Worm (Caenorhabditis elegans): Measurements from ENCODE around the gene elo-3.

The elo-3 gene

DNA sequence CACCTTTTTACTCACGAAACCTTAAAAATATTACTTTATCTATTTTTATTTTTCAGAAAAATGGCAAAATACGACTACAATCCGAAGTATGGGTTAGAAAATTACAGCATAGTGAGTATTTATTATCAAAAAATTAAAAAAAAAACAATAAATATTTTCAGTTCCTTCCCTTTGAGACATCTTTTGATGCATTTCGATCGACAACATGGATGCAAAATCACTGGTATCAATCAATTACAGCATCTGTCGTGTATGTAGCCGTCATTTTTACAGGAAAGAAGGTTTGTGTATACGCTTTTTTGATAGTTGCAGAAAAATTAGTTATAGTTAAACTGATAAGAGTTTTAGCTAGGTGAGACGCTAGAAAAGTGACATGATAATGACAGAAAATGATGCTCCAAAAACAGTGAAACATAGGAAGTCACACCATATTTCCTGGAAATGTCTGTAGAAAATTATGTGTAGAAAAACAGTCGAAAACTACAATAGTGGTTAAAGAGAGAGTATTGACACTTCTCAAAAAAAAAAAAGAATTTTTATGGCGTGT lies at the start of gene elo-3:
elo-3 (plus strand) TSS at position 51 of the 547 bp plus-strand sequence.
- TF ChIP-seq fos-1 (tag; optimal IDR thresholded peaks at IDR 0.05) (peak; percentile 61), unc-39 (tag; optimal IDR thresholded peaks at IDR 0.05) (no peak)

DNA sequence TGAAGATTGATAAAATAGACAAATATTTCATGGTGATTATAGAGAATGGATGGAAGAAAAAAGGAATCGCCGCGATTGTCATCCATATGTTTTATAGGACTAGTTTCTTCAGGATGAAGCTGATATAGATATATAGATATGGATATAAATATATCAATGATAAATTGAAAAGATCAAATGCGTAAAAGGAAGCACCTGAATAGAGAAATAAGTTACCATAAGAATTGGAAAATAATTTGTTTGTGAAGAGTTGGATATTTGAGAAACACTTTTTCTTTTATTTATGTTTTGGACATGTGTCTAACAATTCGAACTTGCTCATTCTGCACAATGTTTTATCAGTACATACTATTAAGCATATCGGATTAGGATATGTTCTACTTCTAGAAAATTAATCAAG lies 49.5 kb upstream of the elo-3 start, which contains the start of gene C42D4.13:
C42D4.13 (minus strand) TSS at position 101 of the 400 bp plus-strand sequence.
- TF ChIP-seq dmd-4 (tag; optimal IDR thresholded peaks at IDR 0.05), result no peak
- no peak for TF ChIP-seq nhr-25 (tag; optimal IDR thresholded peaks at IDR 0.05)

DNA sequence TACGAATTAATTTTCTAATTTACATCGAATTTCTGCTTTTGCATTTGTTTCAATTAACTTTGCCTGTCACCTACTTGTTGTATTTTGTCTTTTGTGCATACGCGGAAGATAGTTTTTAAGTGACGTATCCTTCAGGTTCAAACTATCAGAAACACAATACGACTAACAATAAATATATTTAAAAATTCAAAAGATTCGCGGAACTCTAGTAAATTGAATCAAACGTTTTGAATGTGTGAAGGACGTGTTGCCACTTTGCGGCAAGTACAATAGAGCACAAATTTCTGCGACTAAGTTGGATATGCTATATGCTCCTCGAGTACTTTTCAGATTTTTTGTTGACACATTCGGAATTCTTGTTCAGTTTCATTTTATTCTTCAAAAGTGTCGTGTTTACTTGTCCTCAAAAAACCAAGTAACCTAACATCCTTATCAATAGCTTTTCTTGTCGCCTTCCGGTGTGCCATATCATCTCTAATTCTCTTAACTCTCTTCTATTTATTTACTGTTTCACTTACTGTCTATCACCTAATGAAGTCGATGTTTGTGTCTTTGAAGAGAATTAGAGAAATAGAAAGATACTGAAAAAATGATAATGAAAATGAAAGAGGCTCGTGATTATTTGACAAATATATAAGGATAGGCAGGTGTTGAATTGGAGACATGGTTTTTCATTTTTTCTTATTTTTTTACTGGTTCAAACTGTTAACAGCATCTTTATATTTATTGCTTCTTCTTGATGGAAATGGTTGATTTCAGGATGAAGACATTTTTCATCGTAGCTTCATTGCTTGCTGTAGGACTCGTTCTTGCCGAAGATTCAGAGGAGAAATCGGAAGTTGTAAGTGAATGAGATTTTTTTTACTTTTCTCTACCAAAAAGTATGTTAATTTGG lies 48.7 kb upstream of the elo-3 start, which contains the start of gene srlf-7:
srlf-7 (plus strand) TSS at position 760 of the 895 bp plus-strand sequence.
- peak; percentile 75 for TF ChIP-seq gmeb-1 (tag; optimal IDR thresholded peaks at IDR 0.05)
- peak; percentile 27 for TF ChIP-seq nhr-129 (tag; optimal IDR thresholded peaks at IDR 0.05)
- peak; percentile 41 for TF ChIP-seq nhr-21 (tag; optimal IDR thresholded peaks at IDR 0.05)
- peak; percentile 77 for TF ChIP-seq egl-27 (tag; optimal IDR thresholded peaks at IDR 0.05)
- no peak for TF ChIP-seq elt-3 (tag; optimal IDR thresholded peaks at IDR 0.05)
- TF ChIP-seq blmp-1 (tag; optimal IDR thresholded peaks at IDR 0.05; ENCODE audit: insufficient read depth), result peak; percentile 77
- TF ChIP-seq fos-1 (tag; optimal IDR thresholded peaks at IDR 0.05), result peak; percentile 98
- TF ChIP-seq C34F6.9 (tag; optimal IDR thresholded peaks at IDR 0.05), result peak; percentile 21
- no peak for TF ChIP-seq nhr-10 (tag; optimal IDR thresholded peaks at IDR 0.05)
- TF ChIP-seq mdl-1 (tag; optimal IDR thresholded peaks at IDR 0.05), result peak in 1 of 2 experiments; percentile 11
- no peak for TF ChIP-seq mab-5 (tag; optimal IDR thresholded peaks at IDR 0.05)
- peak; percentile 82 for TF ChIP-seq sma-9 (GFP tag; optimal IDR thresholded peaks at IDR 0.05)
- TF ChIP-seq sma-9 (tag; optimal IDR thresholded peaks at IDR 0.05), result no peak
- peak; percentile 78 for TF ChIP-seq sma-3 (GFP tag; optimal IDR thresholded peaks at IDR 0.05)
- no peak for TF ChIP-seq sem-4 (tag; optimal IDR thresholded peaks at IDR 0.05)
- TF ChIP-seq crh-2 (tag; optimal IDR thresholded peaks at IDR 0.05), result peak; percentile 76
- TF ChIP-seq nhr-25 (tag; optimal IDR thresholded peaks at IDR 0.05), result peak; percentile 70
- TF ChIP-seq F13H6.1 (tag; optimal IDR thresholded peaks at IDR 0.05), result peak; percentile 43
- no peak for TF ChIP-seq nhr-237 (tag; optimal IDR thresholded peaks at IDR 0.05)

DNA sequence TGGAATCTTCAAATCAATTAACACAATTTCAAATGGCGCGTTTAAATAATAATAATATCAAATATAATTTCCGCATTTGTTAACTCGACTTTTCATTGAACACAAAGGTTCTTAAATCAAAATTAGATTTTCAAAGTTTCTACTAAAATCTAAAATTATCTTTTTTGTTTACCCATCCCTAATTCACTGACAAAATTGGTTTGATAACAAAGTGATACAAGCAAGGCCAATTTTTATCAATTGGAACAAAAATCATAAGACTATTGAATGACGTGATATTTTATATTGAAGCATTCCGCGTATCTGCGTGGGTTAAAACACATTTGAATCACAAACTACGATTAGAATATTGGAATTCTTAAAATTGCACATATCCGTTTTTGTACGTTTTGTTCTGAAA lies 47.1 kb upstream of the elo-3 start:
- TF ChIP-seq sem-4 (tag; optimal IDR thresholded peaks at IDR 0.05) (no peak), gmeb-1 (tag; optimal IDR thresholded peaks at IDR 0.05) (peak; percentile 51), nhr-23 (tag; optimal IDR thresholded peaks at IDR 0.05) (no peak), peb-1 (tag; optimal IDR thresholded peaks at IDR 0.05) (no peak), C34F6.9 (tag; optimal IDR thresholded peaks at IDR 0.05) (no peak), crh-2 (tag; optimal IDR thresholded peaks at IDR 0.05) (peak; percentile 47), nhr-129 (tag; optimal IDR thresholded peaks at IDR 0.05) (no peak), lin-11 (tag; optimal IDR thresholded peaks at IDR 0.05) (no peak), aly-2 (tag; optimal IDR thresholded peaks at IDR 0.05) (no peak), nhr-10 (tag; optimal IDR thresholded peaks at IDR 0.05) (no peak), elt-1 (tag; optimal IDR thresholded peaks at IDR 0.05) (no peak), elt-3 (tag; optimal IDR thresholded peaks at IDR 0.05) (no peak), nhr-237 (tag; optimal IDR thresholded peaks at IDR 0.05) (no peak), nhr-11 (tag; optimal IDR thresholded peaks at IDR 0.05) (no peak), blmp-1 (tag; optimal IDR thresholded peaks at IDR 0.05; ENCODE audit: insufficient read depth) (no peak), ceh-82 (tag; optimal IDR thresholded peaks at IDR 0.05) (no peak), sma-3 (GFP tag; optimal IDR thresholded peaks at IDR 0.05) (peak; percentile 38), nhr-6 (tag; optimal IDR thresholded peaks at IDR 0.05) (no peak), ama-1 (optimal IDR thresholded peaks at IDR 0.05) (no peak), ztf-4 (tag; optimal IDR thresholded peaks at IDR 0.05) (no peak), F13H6.1 (tag; optimal IDR thresholded peaks at IDR 0.05) (no peak), nhr-77 (tag; optimal IDR thresholded peaks at IDR 0.05) (no peak), mdl-1 (tag; optimal IDR thresholded peaks at IDR 0.05) (no peak), nhr-21 (tag; optimal IDR thresholded peaks at IDR 0.05) (peak; percentile 0), alr-1 (tag; optimal IDR thresholded peaks at IDR 0.05) (no peak), snpc-4 (tag; optimal IDR thresholded peaks at IDR 0.05) (no peak), lsy-2 (tag; optimal IDR thresholded peaks at IDR 0.05) (no peak), unc-39 (tag; optimal IDR thresholded peaks at IDR 0.05) (no peak), ztf-1 (GFP tag; conservative IDR thresholded peaks at IDR 0.05) (no peak), ztf-11 (tag; optimal IDR thresholded peaks at IDR 0.05) (no peak), R02D3.7 (tag; optimal IDR thresholded peaks at IDR 0.05) (no peak), nhr-25 (tag; optimal IDR thresholded peaks at IDR 0.05) (no peak), lin-13 (GFP tag; optimal IDR thresholded peaks at IDR 0.05) (no peak), dmd-4 (tag; optimal IDR thresholded peaks at IDR 0.05) (no peak), lin-39 (tag; optimal IDR thresholded peaks at IDR 0.05) (no peak), sma-9 (GFP tag; optimal IDR thresholded peaks at IDR 0.05) (peak; percentile 83), sma-9 (tag; optimal IDR thresholded peaks at IDR 0.05) (no peak), ceh-16 (tag; optimal IDR thresholded peaks at IDR 0.05) (no peak), egl-27 (tag; optimal IDR thresholded peaks at IDR 0.05) (no peak), unc-55 (GFP tag; optimal IDR thresholded peaks at IDR 0.05) (no peak), skn-1 (tag; optimal IDR thresholded peaks at IDR 0.05) (no peak)
